Worm (Caenorhabditis elegans): ENCODE data around the gene Y116A8C.43.
A peak's percentile ranks its signal among the peaks of the same experiment; 100 is the strongest.

The Y116A8C.43 gene

DNA sequence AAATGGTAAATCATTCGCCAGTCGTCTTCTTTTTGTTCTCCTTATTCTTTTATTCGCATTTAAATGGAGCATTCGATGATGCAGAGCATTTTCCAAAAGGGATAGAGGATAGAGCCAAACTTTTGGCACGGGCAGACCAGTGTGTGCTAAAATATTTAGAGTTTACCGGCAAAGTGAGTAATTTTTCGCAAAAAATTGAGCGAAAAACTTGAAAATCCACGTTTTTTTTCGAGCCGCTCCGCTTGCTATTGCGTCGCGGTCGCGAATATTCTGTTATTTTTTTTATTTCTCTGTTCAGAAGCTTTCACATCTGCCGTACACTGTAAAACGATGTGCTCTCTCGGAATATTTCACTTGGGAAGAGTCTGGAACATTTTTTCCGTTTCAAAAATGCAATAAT lies at the start of gene Y116A8C.43 (continued):
- TF ChIP-seq skn-1 (tag; optimal IDR thresholded peaks at IDR 0.05) (no peak), zip-11 (GFP tag; IDR thresholded peaks at IDR 0.05) (no peak), hif-1 (tag; optimal IDR thresholded peaks at IDR 0.05) (no peak), lsy-2 (tag; optimal IDR thresholded peaks at IDR 0.05) (no peak), madf-5 (GFP tag; IDR thresholded peaks at IDR 0.05) (no peak), ceh-44 (GFP tag; IDR thresholded peaks at IDR 0.05) (no peak), nhr-41 (GFP tag; IDR thresholded peaks at IDR 0.05) (no peak), fos-1 (tag; optimal IDR thresholded peaks at IDR 0.05) (no peak), tra-1 (GFP tag; IDR thresholded peaks at IDR 0.05) (no peak), lin-38 (GFP tag; IDR thresholded peaks at IDR 0.05) (peak; percentile 73), nhr-48 (tag; optimal IDR thresholded peaks at IDR 0.05) (no peak), nhr-77 (tag; optimal IDR thresholded peaks at IDR 0.05) (no peak), R02D3.7 (tag; optimal IDR thresholded peaks at IDR 0.05) (no peak), zfp-3 (GFP tag; conservative IDR thresholded peaks at IDR 0.05) (0 out of 2 replicates have a peak, but pooled peaks have one; percentile 17), mxl-2 (GFP tag; conservative IDR thresholded peaks at IDR 0.05) (no peak), nhr-237 (tag; optimal IDR thresholded peaks at IDR 0.05) (no peak), ama-1 (optimal IDR thresholded peaks at IDR 0.05) (peak; percentile 84), pha-4 (GFP tag; IDR thresholded peaks at IDR 0.05) (no peak), pha-4 (tag; optimal IDR thresholded peaks at IDR 0.05) (no peak), ZK546.5 (tag; optimal IDR thresholded peaks at IDR 0.05) (no peak), dve-1 (tag; optimal IDR thresholded peaks at IDR 0.05; ENCODE audit: insufficient read depth) (no peak), nhr-102 (tag; optimal IDR thresholded peaks at IDR 0.05) (no peak), ctbp-1 (GFP tag; IDR thresholded peaks at IDR 0.05) (no peak), T26A8.4 (GFP tag; IDR thresholded peaks at IDR 0.05) (0 out of 2 replicates have a peak, but pooled peaks have one; percentile 27), hmg-1.1 (GFP tag; IDR thresholded peaks at IDR 0.05) (no peak), attf-4 (tag; optimal IDR thresholded peaks at IDR 0.05) (no peak), aha-1 (tag) (peak; percentile 76), ceh-82 (tag; optimal IDR thresholded peaks at IDR 0.05) (no peak), Y5F2A.4 (GFP tag; optimal IDR thresholded peaks at IDR 0.05) (no peak), lir-3 (tag; optimal IDR thresholded peaks at IDR 0.05) (no peak), F44E2.7 (GFP tag; IDR thresholded peaks at IDR 0.05) (no peak), lin-39 (tag; optimal IDR thresholded peaks at IDR 0.05) (no peak), nhr-111 (GFP tag; optimal IDR thresholded peaks at IDR 0.05) (no peak), ztf-11 (tag; optimal IDR thresholded peaks at IDR 0.05) (no peak), nhr-28 (tag; optimal IDR thresholded peaks at IDR 0.05) (no peak), F10B5.3 (tag; optimal IDR thresholded peaks at IDR 0.05) (no peak), ceh-62 (tag; optimal IDR thresholded peaks at IDR 0.05) (no peak), ZK337.2 (GFP tag; IDR thresholded peaks at IDR 0.05) (no peak), jun-1 (tag; optimal IDR thresholded peaks at IDR 0.05) (no peak), hlh-30 (tag; optimal IDR thresholded peaks at IDR 0.05; ENCODE audit: insufficient read depth) (no peak), egl-43 (GFP tag; IDR thresholded peaks at IDR 0.05) (no peak)

DNA sequence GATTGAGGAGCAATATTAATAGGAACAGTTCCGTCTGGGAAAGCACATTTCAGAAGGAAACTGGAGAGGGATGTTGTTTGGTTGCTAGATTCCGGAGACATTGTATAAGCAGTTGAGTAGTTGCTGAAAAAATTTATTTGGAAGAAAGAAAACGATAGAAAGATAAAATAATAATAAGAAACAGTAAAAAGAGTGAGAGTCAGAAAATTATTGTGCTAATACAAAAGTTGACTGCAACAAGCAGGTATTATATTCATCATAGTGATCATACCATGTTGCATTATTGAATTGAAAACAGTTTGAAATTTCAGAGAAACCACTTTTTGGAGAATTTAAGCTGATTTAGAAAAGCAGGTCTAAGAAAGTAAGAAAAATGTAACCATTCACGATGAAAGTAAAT lies 49.1 kb upstream of the Y116A8C.43 start, which contains the start of gene Y116A8C.19:
Gene Y116A8C.19 (minus strand): TSS at position 101 of the 400 bp plus-strand sequence.
- TF ChIP-seq unc-62 (GFP tag; optimal IDR thresholded peaks at IDR 0.05 in 1 of 2) = peak in 1 of 2 experiments; percentile 62
- TF ChIP-seq unc-62 (tag; optimal IDR thresholded peaks at IDR 0.05) = no peak
- no peak for TF ChIP-seq nhr-25 (tag; optimal IDR thresholded peaks at IDR 0.05; ENCODE audit: borderline replicate concordance, insufficient read depth)

Data from whole organism, L4 larva.